Fruit fly (Drosophila melanogaster): ENCODE results near the gene mRpS18B.

Gene mRpS18B

dm6 chr2L:20066233-20066650 is 30.8 kb downstream of the mRpS18B start, which contains the start of gene bwa:
TSS of gene bwa (plus strand) at chr2L:20066391.
- TF ChIP-seq CG8478 (optimal IDR thresholded peaks at IDR 0.05) (no peak), CTCF (optimal IDR thresholded peaks at IDR 0.05) (peak; percentile 49 to 50)

- TF ChIP-seq CG8478 (optimal IDR thresholded peaks at IDR 0.05) (no peak), CTCF (optimal IDR thresholded peaks at IDR 0.05) (no peak)
These were observed 31.5 kb downstream of the mRpS18B start, which contains the start of gene vls for dm6 chr2L:20065516-20065915. TSS of gene vls (minus strand) at chr2L:20065679.

- TF ChIP-seq CTCF (optimal IDR thresholded peaks at IDR 0.05) (no peak), CG8478 (optimal IDR thresholded peaks at IDR 0.05) (no peak)
These were observed 35.9 kb downstream of the mRpS18B start, which contains the start of the genes barr and lok for dm6 chr2L:20061018-20061657. TSS of gene barr (minus strand) at chr2L:20061370. TSS of gene lok (plus strand) at chr2L:20061422.

- no peak for TF ChIP-seq CG8478 (optimal IDR thresholded peaks at IDR 0.05)
- TF ChIP-seq CTCF (optimal IDR thresholded peaks at IDR 0.05), result no peak
These were observed 39.7 kb downstream of the mRpS18B start for dm6 chr2L:20057391-20057790.

- TF ChIP-seq CG8478 (optimal IDR thresholded peaks at IDR 0.05), result no peak
- TF ChIP-seq CTCF (optimal IDR thresholded peaks at IDR 0.05), result no peak
These were observed 45.7 kb downstream of the mRpS18B start for dm6 chr2L:20051172-20051893.
